Worm (Caenorhabditis elegans) whole organism, L4 larva: ENCODE data around the gene srh-25.

Experiments used
- F26F4.8 ChIP-seq: fragments of 200-800 bp; sonication (Bioruptor generic); conservative IDR thresholded peaks from 2 replicates; pipeline ENCODE4 v1.3.6; 2022; ENCODE audit warnings: missing genetic modification characterization, missing compliant biosample characterization
- F37D6.2 ChIP-seq: sonication (generic microtip); optimal IDR thresholded peaks from 2 replicates; lab custom pipeline; 2016; ENCODE audit warnings: mild to moderate bottlenecking, missing genetic modification characterization, missing compliant biosample characterization
- F44E2.7 ChIP-seq: fragments of 200-800 bp; sonication (Bioruptor generic); IDR thresholded peaks from 2 replicates; pipeline ENCODE4 v2.1.2; 2022; ENCODE audit warnings: missing genetic modification characterization, missing compliant biosample characterization
- Y5F2A.4 ChIP-seq: fragments of 200-800 bp; sonication (Bioruptor generic); optimal IDR thresholded peaks from 2 replicates; lab custom pipeline; 2018; ENCODE audit warnings: mild to moderate bottlenecking, missing genetic modification characterization, missing compliant biosample characterization
- Y75B8A.6 ChIP-seq: fragments of 200-800 bp; sonication (Bioruptor generic); IDR thresholded peaks from 2 replicates; pipeline ENCODE4 v1.3.6; 2022; ENCODE audit warnings: missing genetic modification reagents, missing genetic modification characterization, missing compliant biosample characterization
- ZK337.2 ChIP-seq: fragments of 200-800 bp; sonication (Bioruptor generic); IDR thresholded peaks from 2 replicates; pipeline ENCODE4 v1.3.6; 2022; ENCODE audit warnings: missing genetic modification reagents, missing genetic modification characterization, missing compliant biosample characterization
- aha-1 ChIP-seq: fragments of 150-350 bp; peaks from one replicate; lab custom pipeline; 2014; ENCODE audit warnings: missing biosample characterization, missing genetic modification characterization
- ama-1 ChIP-seq: fragments of 150-350 bp; optimal IDR thresholded peaks from 2 replicates; lab custom pipeline; 2014; ENCODE audit warnings: inconsistent platforms, mixed read lengths
- arid-1 ChIP-seq: fragments of 200-800 bp; sonication (Bioruptor generic); conservative IDR thresholded peaks from 2 replicates; pipeline ENCODE4 v1.3.6; 2022; ENCODE audit warnings: missing genetic modification reagents, missing genetic modification characterization, missing compliant biosample characterization
- ces-1 ChIP-seq: fragments of 150-350 bp; sonication (generic microtip); optimal IDR thresholded peaks from 4 replicates; lab custom pipeline; 2014; ENCODE audit warnings: missing biosample characterization, missing genetic modification reagents, missing genetic modification characterization
- cey-2 ChIP-seq: sonication (generic microtip); optimal IDR thresholded peaks from 3 replicates; lab custom pipeline; 2017; ENCODE audit warnings: missing genetic modification characterization, mild to moderate bottlenecking, missing compliant biosample characterization, antibody characterized with exemption, borderline replicate concordance; ENCODE audit not compliant: insufficient read depth
- ctbp-1 ChIP-seq: fragments of 200-800 bp; sonication (Bioruptor generic); IDR thresholded peaks from 2 replicates; pipeline ENCODE4 v1.3.6; 2022; ENCODE audit warnings: missing genetic modification reagents, missing genetic modification characterization, missing compliant biosample characterization
- daf-12 ChIP-seq: fragments of 150-350 bp; optimal IDR thresholded peaks from 2 replicates; lab custom pipeline; 2014; ENCODE audit warnings: missing biosample characterization, missing genetic modification reagents, missing genetic modification characterization
- daf-16 ChIP-seq, 3 experiments: sonication (generic microtip); optimal IDR thresholded peaks; 2 replicates each; lab custom pipeline; 2016 to 2017; ENCODE audit warnings: missing genetic modification characterization in 3 of 3, missing genetic modification reagents in 3 of 3, mild to moderate bottlenecking in 2 of 3, missing compliant biosample characterization in 2 of 3, missing biosample characterization in 1 of 3, moderate library complexity in 1 of 3
- dmd-8 ChIP-seq: fragments of 200-800 bp; sonication (Bioruptor generic); IDR thresholded peaks from 2 replicates; pipeline ENCODE4 v1.3.6; 2022; ENCODE audit warnings: missing genetic modification characterization, missing compliant biosample characterization
- duxl-1 ChIP-seq: sonication (generic microtip); optimal IDR thresholded peaks from 2 replicates; lab custom pipeline; 2016; ENCODE audit warnings: mild to moderate bottlenecking, missing genetic modification characterization, moderate library complexity, missing compliant biosample characterization; ENCODE audit not compliant: poor library complexity
- dve-1 ChIP-seq: sonication (generic microtip); optimal IDR thresholded peaks from 2 replicates; lab custom pipeline; 2017; ENCODE audit warnings: antibody characterized with exemption, mild to moderate bottlenecking, missing genetic modification characterization, missing compliant biosample characterization; ENCODE audit not compliant: insufficient read depth
- egl-43 ChIP-seq: fragments of 200-800 bp; sonication (Bioruptor generic); IDR thresholded peaks from 2 replicates; pipeline ENCODE4 v1.3.6; 2022; ENCODE audit warnings: missing genetic modification reagents, missing genetic modification characterization, missing compliant biosample characterization
- fkh-10 ChIP-seq: fragments of 150-350 bp; optimal IDR thresholded peaks from 2 replicates; lab custom pipeline; 2014; ENCODE audit warnings: missing biosample characterization, missing genetic modification reagents, missing genetic modification characterization
- gei-8 ChIP-seq: fragments of 200-800 bp; sonication (Bioruptor generic); optimal IDR thresholded peaks from 2 replicates; lab custom pipeline; 2018; ENCODE audit warnings: mild to moderate bottlenecking, missing genetic modification characterization, missing compliant biosample characterization
- hif-1 ChIP-seq, 2 experiments: sonication (generic microtip); optimal IDR thresholded peaks; 2 replicates each; lab custom pipeline; 2016 to 2017; ENCODE audit warnings: missing compliant biosample characterization in 2 of 2, missing genetic modification characterization in 2 of 2, missing genetic modification reagents in 2 of 2, missing genotype in 2 of 2, mild to moderate bottlenecking in 1 of 2
- lin-15B ChIP-seq: fragments of 150-350 bp; sonication (generic microtip); optimal IDR thresholded peaks from 3 replicates; lab custom pipeline; 2014; ENCODE audit warnings: missing biosample characterization, missing genetic modification characterization
- madf-5 ChIP-seq, 2 experiments: fragments of 200-800 bp; sonication (Bioruptor generic); IDR thresholded peaks; 2 replicates each; pipeline ENCODE4 v1.3.6; 2022; ENCODE audit warnings: missing compliant biosample characterization in 2 of 2, missing genetic modification characterization in 2 of 2
- mdt-29 ChIP-seq: fragments of 200-800 bp; sonication (Bioruptor generic); IDR thresholded peaks from 2 replicates; pipeline ENCODE4 v1.3.6; 2022; ENCODE audit warnings: missing genetic modification reagents, missing genetic modification characterization, missing compliant biosample characterization
- mes-2 ChIP-seq: sonication (generic microtip); optimal IDR thresholded peaks from 2 replicates; lab custom pipeline; 2016; ENCODE audit warnings: missing genotype, mild to moderate bottlenecking, missing genetic modification characterization, missing compliant biosample characterization; ENCODE audit not compliant: poor library complexity, severe bottlenecking
- nhr-102 ChIP-seq: sonication (generic microtip); optimal IDR thresholded peaks from 2 replicates; lab custom pipeline; 2016; ENCODE audit warnings: mild to moderate bottlenecking, missing genetic modification characterization, moderate library complexity, missing compliant biosample characterization
- nhr-11 ChIP-seq: fragments of 150-350 bp; optimal IDR thresholded peaks from 2 replicates; lab custom pipeline; 2014; ENCODE audit warnings: missing biosample characterization, missing genetic modification characterization
- nhr-25 ChIP-seq: sonication (generic microtip); optimal IDR thresholded peaks from 2 replicates; lab custom pipeline; 2017; ENCODE audit warnings: missing genetic modification characterization, mild to moderate bottlenecking, missing compliant biosample characterization, antibody characterized with exemption, moderate library complexity, borderline replicate concordance; ENCODE audit not compliant: insufficient read depth
- nhr-28 ChIP-seq: fragments of 150-350 bp; optimal IDR thresholded peaks from 2 replicates; lab custom pipeline; 2014; ENCODE audit warnings: missing biosample characterization, missing genetic modification characterization
- nhr-42 ChIP-seq: fragments of 200-800 bp; sonication (Bioruptor generic); IDR thresholded peaks from 2 replicates; pipeline ENCODE4 v1.3.6; 2022; ENCODE audit warnings: missing genetic modification characterization, missing compliant biosample characterization
- nhr-48 ChIP-seq: sonication (generic microtip); optimal IDR thresholded peaks from 2 replicates; lab custom pipeline; 2016; ENCODE audit warnings: mild to moderate bottlenecking, missing genetic modification characterization, missing compliant biosample characterization
- nhr-6 ChIP-seq: fragments of 150-350 bp; optimal IDR thresholded peaks from 2 replicates; lab custom pipeline; 2014; ENCODE audit warnings: missing biosample characterization, missing genetic modification characterization
- nhr-77 ChIP-seq: fragments of 150-350 bp; optimal IDR thresholded peaks from 2 replicates; lab custom pipeline; 2014; ENCODE audit warnings: missing biosample characterization, missing genetic modification characterization
- pha-4 ChIP-seq, 2 experiments: fragments of 150-350 bp in 1 of 2; fragments of 200-800 bp in 1 of 2; sonication (Bioruptor generic) in 1 of 2; IDR thresholded peaks in 1 of 2; optimal IDR thresholded peaks in 1 of 2; 2 replicates each; pipeline versions ENCODE4 v1.3.6 to Lab custom; 2014 to 2022; ENCODE audit warnings: missing genetic modification characterization in 2 of 2, missing genetic modification reagents in 2 of 2, missing biosample characterization in 1 of 2, missing compliant biosample characterization in 1 of 2
- php-3 ChIP-seq: fragments of 200-800 bp; sonication (Bioruptor generic); IDR thresholded peaks from 2 replicates; pipeline ENCODE4 v1.3.6; 2022; ENCODE audit warnings: missing genetic modification reagents, missing genetic modification characterization, missing compliant biosample characterization
- pqm-1 ChIP-seq: sonication (generic microtip); optimal IDR thresholded peaks from 2 replicates; lab custom pipeline; 2017; ENCODE audit warnings: missing biosample characterization, missing genetic modification characterization
- skn-1 ChIP-seq: fragments of 150-350 bp; optimal IDR thresholded peaks from 2 replicates; lab custom pipeline; 2014; ENCODE audit warnings: missing biosample characterization, missing genetic modification characterization
- spr-3 ChIP-seq: fragments of 200-800 bp; sonication (Bioruptor generic); optimal IDR thresholded peaks from 2 replicates; lab custom pipeline; 2018; ENCODE audit warnings: mild to moderate bottlenecking, missing genetic modification characterization, missing compliant biosample characterization
- tag-97 ChIP-seq: fragments of 200-800 bp; sonication (Bioruptor generic); IDR thresholded peaks from 2 replicates; pipeline ENCODE4 v1.3.6; 2022; ENCODE audit warnings: missing genetic modification characterization, missing compliant biosample characterization
- unc-130 ChIP-seq: sonication (generic microtip); optimal IDR thresholded peaks from 2 replicates; lab custom pipeline; 2016; ENCODE audit warnings: missing genetic modification reagents, missing genetic modification characterization, missing compliant biosample characterization
- unc-39 ChIP-seq: sonication (generic microtip); optimal IDR thresholded peaks from 2 replicates; lab custom pipeline; 2017; ENCODE audit warnings: missing biosample characterization, missing genetic modification characterization
- unc-62 ChIP-seq, 3 experiments: fragments of 150-350 bp in 1 of 3; sonication (generic microtip); optimal IDR thresholded peaks in 2 of 3; peaks in 1 of 3; 1 replicate in 1 of 3; 2 replicates in 2 of 3; lab custom pipeline; 2014 to 2017; ENCODE audit warnings: missing biosample characterization in 3 of 3, missing genetic modification characterization in 3 of 3, missing genetic modification reagents in 3 of 3, missing genotype in 1 of 3
- vab-7 ChIP-seq: fragments of 200-800 bp; sonication (Bioruptor generic); IDR thresholded peaks from 2 replicates; pipeline ENCODE4 v1.3.6; 2022; ENCODE audit warnings: missing genetic modification reagents, missing genetic modification characterization, missing compliant biosample characterization
- zag-1 ChIP-seq: fragments of 150-350 bp; optimal IDR thresholded peaks from 2 replicates; lab custom pipeline; 2014; ENCODE audit warnings: missing biosample characterization, missing genetic modification characterization
- zip-2 ChIP-seq: fragments of 150-350 bp; optimal IDR thresholded peaks from 2 replicates; lab custom pipeline; 2014; ENCODE audit warnings: missing biosample characterization, missing genetic modification characterization
- ztf-7 ChIP-seq: fragments of 150-350 bp; optimal IDR thresholded peaks from 2 replicates; lab custom pipeline; 2014; ENCODE audit warnings: missing biosample characterization, missing genetic modification characterization

Gene srh-25

ce11 chrV:12475360-12475759, 41.7 kb upstream of the srh-25 start (continued):
- no peak for TF ChIP-seq unc-39 (tag; lab: Kevin White, UChicago)
- no peak for TF ChIP-seq nhr-11
- peak; percentile 76 for TF ChIP-seq dve-1 (tag; lab: Kevin White, UChicago)
- no peak for TF ChIP-seq cey-2 (tag; lab: Kevin White, UChicago)
- no peak for TF ChIP-seq lin-15B
- no peak for TF ChIP-seq fkh-10 (GFP tag; lab: Kevin White, UChicago)
- no peak for TF ChIP-seq unc-130 (GFP tag; lab: Kevin White, UChicago)
- TF ChIP-seq nhr-102 (tag; lab: Kevin White, UChicago) = no peak
- no peak for TF ChIP-seq F37D6.2
- TF ChIP-seq pha-4 (GFP tag; IDR thresholded peaks at IDR 0.05; lab: Robert Waterston, UW) = no peak
- TF ChIP-seq pha-4 (tag; optimal IDR thresholded peaks at IDR 0.05; lab: Kevin White, UChicago) = no peak
- no peak for TF ChIP-seq duxl-1 (tag; lab: Kevin White, UChicago)
- no peak for TF ChIP-seq ama-1
- TF ChIP-seq mdt-29 (GFP tag; lab: Robert Waterston, UW) = peak; percentile 32; the same call in 1 of the 2 replicates
- no peak for TF ChIP-seq unc-62 (GFP tag; optimal IDR thresholded peaks at IDR 0.05 in 1 of 2; lab: Kevin White, UChicago)
- TF ChIP-seq unc-62 (tag; optimal IDR thresholded peaks at IDR 0.05; lab: Kevin White, UChicago) = no peak
- TF ChIP-seq php-3 = peak; percentile 25; the same call in 1 of the 2 replicates
- no peak for TF ChIP-seq zag-1
- no peak for TF ChIP-seq ces-1 (GFP tag; lab: Kevin White, UChicago)
- no peak for TF ChIP-seq ZK337.2 (GFP tag; lab: Robert Waterston, UW)
- no peak for TF ChIP-seq skn-1 (tag; lab: Kevin White, UChicago)
- no peak for TF ChIP-seq madf-5 (GFP tag; IDR thresholded peaks at IDR 0.05; lab: Robert Waterston, UW)
- TF ChIP-seq F26F4.8 (GFP tag; lab: Robert Waterston, UW) = no peak
- peak; percentile 66 for TF ChIP-seq nhr-77 (tag; lab: Kevin White, UChicago)
- TF ChIP-seq arid-1 (GFP tag; lab: Robert Waterston, UW) = no peak
- TF ChIP-seq gei-8 (GFP tag; lab: Kevin White, UChicago) = no peak
- TF ChIP-seq Y5F2A.4 = no peak
- TF ChIP-seq nhr-28 (tag; lab: Kevin White, UChicago) = peak; percentile 62
- TF ChIP-seq vab-7 (GFP tag; lab: Robert Waterston, UW) = no peak
- no peak for TF ChIP-seq daf-16 (GFP tag; optimal IDR thresholded peaks at IDR 0.05; lab: Kevin White, UChicago)
- TF ChIP-seq daf-16 (tag; optimal IDR thresholded peaks at IDR 0.05; lab: Kevin White, UChicago) = peak; percentile 88
- TF ChIP-seq nhr-48 (tag; lab: Kevin White, UChicago) = no peak
- TF ChIP-seq daf-12 = no peak
- no peak for TF ChIP-seq zip-2 (tag; lab: Kevin White, UChicago)
- TF ChIP-seq spr-3 (GFP tag; lab: Kevin White, UChicago) = no peak
- no peak for TF ChIP-seq nhr-6
- no peak for TF ChIP-seq Y75B8A.6 (GFP tag; lab: Robert Waterston, UW)
- TF ChIP-seq nhr-25 = no peak
- no peak for TF ChIP-seq dmd-8
- peak; percentile 78 for TF ChIP-seq pqm-1 (tag; lab: Kevin White, UChicago)
- no peak for TF ChIP-seq hif-1 (tag; optimal IDR thresholded peaks at IDR 0.05; lab: Kevin White, UChicago)
- no peak for TF ChIP-seq ztf-7 (tag; lab: Kevin White, UChicago)
- TF ChIP-seq tag-97 = no peak
- no peak for TF ChIP-seq nhr-42 (GFP tag; lab: Robert Waterston, UW)
- TF ChIP-seq egl-43 (GFP tag; lab: Robert Waterston, UW) = no peak
- TF ChIP-seq ctbp-1 (GFP tag; lab: Robert Waterston, UW) = no peak
- TF ChIP-seq aha-1 (tag; lab: Kevin White, UChicago) = peak; percentile 90
- TF ChIP-seq mes-2 (tag; lab: Kevin White, UChicago) = no peak
- no peak for TF ChIP-seq F44E2.7 (GFP tag; lab: Robert Waterston, UW)
